Worm (Caenorhabditis elegans) whole organism, mixed stage, embryonic: ENCODE measurements around the gene F35H10.2.
A peak's percentile ranks its signal among the peaks of the same experiment; 100 is the strongest.

Experiments used
- M03D4.4 ChIP-seq: sonication (generic microtip); optimal IDR thresholded peaks from 2 replicates; lab custom pipeline; 2017; ENCODE audit warnings: mild to moderate bottlenecking, missing genetic modification characterization, missing compliant biosample characterization
- bed-3 ChIP-seq: fragments of 200-800 bp; sonication (Bioruptor generic); optimal IDR thresholded peaks from 3 replicates; lab custom pipeline; 2018; ENCODE audit warnings: mild to moderate bottlenecking, missing genetic modification characterization, moderate library complexity, missing compliant biosample characterization
- blmp-1 ChIP-seq: fragments of 150-350 bp; optimal IDR thresholded peaks from 2 replicates; lab custom pipeline; 2014; ENCODE audit warnings: missing biosample characterization, missing genetic modification characterization
- ceh-39 ChIP-seq: fragments of 150-350 bp; optimal IDR thresholded peaks from 2 replicates; lab custom pipeline; 2014; ENCODE audit warnings: missing biosample characterization, missing genetic modification characterization
- ceh-43 ChIP-seq: fragments of 200-800 bp; sonication (Bioruptor generic); optimal IDR thresholded peaks from 2 replicates; lab custom pipeline; 2018; ENCODE audit warnings: mild to moderate bottlenecking, missing genetic modification characterization, moderate library complexity, missing compliant biosample characterization
- ceh-83 ChIP-seq: fragments of 200-800 bp; sonication (Bioruptor generic); optimal IDR thresholded peaks from 2 replicates; lab custom pipeline; 2018; ENCODE audit warnings: mild to moderate bottlenecking, missing genetic modification characterization, missing compliant biosample characterization
- ces-1 ChIP-seq: fragments of 150-350 bp; optimal IDR thresholded peaks from 2 replicates; lab custom pipeline; 2014; ENCODE audit warnings: missing biosample characterization, missing genetic modification reagents, missing genetic modification characterization
- cnd-1 ChIP-seq: fragments of 200-800 bp; sonication (Bioruptor generic); optimal IDR thresholded peaks from 2 replicates; lab custom pipeline; 2018; ENCODE audit warnings: mild to moderate bottlenecking, missing genetic modification characterization, missing compliant biosample characterization
- drap-1 ChIP-seq: fragments of 200-800 bp; sonication (Bioruptor generic); optimal IDR thresholded peaks from 3 replicates; lab custom pipeline; 2018; ENCODE audit warnings: mild to moderate bottlenecking, missing genetic modification characterization, missing compliant biosample characterization
- elt-1 ChIP-seq: sonication (generic microtip); optimal IDR thresholded peaks from 2 replicates; lab custom pipeline; 2017; ENCODE audit warnings: missing genetic modification characterization, mild to moderate bottlenecking, missing compliant biosample characterization, antibody characterized with exemption, moderate library complexity, borderline replicate concordance; ENCODE audit not compliant: insufficient read depth
- elt-3 ChIP-seq: fragments of 150-350 bp; optimal IDR thresholded peaks from 2 replicates; lab custom pipeline; 2014; ENCODE audit warnings: missing biosample characterization, missing genetic modification characterization
- flh-1 ChIP-seq: fragments of 200-800 bp; sonication (Bioruptor generic); optimal IDR thresholded peaks from 2 replicates; lab custom pipeline; 2018; ENCODE audit warnings: mild to moderate bottlenecking, missing genetic modification characterization, moderate library complexity, missing compliant biosample characterization
- ham-2 ChIP-seq: fragments of 200-800 bp; sonication (Bioruptor generic); optimal IDR thresholded peaks from 2 replicates; lab custom pipeline; 2018; ENCODE audit warnings: mild to moderate bottlenecking, missing genetic modification characterization, missing compliant biosample characterization
- hlh-1 ChIP-seq: fragments of 150-350 bp; optimal IDR thresholded peaks from 2 replicates; lab custom pipeline; 2014; ENCODE audit warnings: missing biosample characterization, missing genetic modification reagents, missing genetic modification characterization
- lin-13 ChIP-seq: fragments of 150-350 bp; optimal IDR thresholded peaks from 2 replicates; lab custom pipeline; 2014; ENCODE audit warnings: missing biosample characterization, missing genetic modification characterization
- lin-32 ChIP-seq: fragments of 200-800 bp; sonication (Bioruptor generic); optimal IDR thresholded peaks from 2 replicates; lab custom pipeline; 2018; ENCODE audit warnings: mild to moderate bottlenecking, missing genetic modification characterization, missing compliant biosample characterization
- lsy-2 ChIP-seq: fragments of 150-350 bp; optimal IDR thresholded peaks from 2 replicates; lab custom pipeline; 2014; ENCODE audit warnings: missing biosample characterization, missing genetic modification characterization
- mab-5 ChIP-seq: fragments of 150-350 bp; optimal IDR thresholded peaks from 2 replicates; lab custom pipeline; 2014; ENCODE audit warnings: missing biosample characterization, missing genetic modification characterization
- mep-1 ChIP-seq: fragments of 150-350 bp; optimal IDR thresholded peaks from 2 replicates; lab custom pipeline; 2017; ENCODE audit warnings: missing biosample characterization, missing genetic modification reagents, missing genetic modification characterization, inconsistent platforms
- mls-2 ChIP-seq: sonication (generic microtip); optimal IDR thresholded peaks from 2 replicates; lab custom pipeline; 2016; ENCODE audit warnings: mild to moderate bottlenecking, missing genetic modification characterization, moderate library complexity, missing compliant biosample characterization
- nhr-12 ChIP-seq: fragments of 150-350 bp; optimal IDR thresholded peaks from 2 replicates; lab custom pipeline; 2014; ENCODE audit warnings: missing biosample characterization, missing genetic modification characterization
- nhr-2 ChIP-seq: fragments of 150-350 bp; optimal IDR thresholded peaks from 2 replicates; lab custom pipeline; 2014; ENCODE audit warnings: missing biosample characterization, missing genetic modification characterization
- nhr-237 ChIP-seq: fragments of 150-350 bp; optimal IDR thresholded peaks from 2 replicates; lab custom pipeline; 2014; ENCODE audit warnings: missing biosample characterization, missing genetic modification characterization
- nhr-28 ChIP-seq: fragments of 150-350 bp; optimal IDR thresholded peaks from 2 replicates; lab custom pipeline; 2014; ENCODE audit warnings: missing biosample characterization, missing genetic modification characterization
- nhr-76 ChIP-seq: sonication (generic microtip); optimal IDR thresholded peaks from 2 replicates; lab custom pipeline; 2017; ENCODE audit warnings: missing biosample characterization, missing genetic modification characterization
- pha-4 ChIP-seq: fragments of 150-350 bp; optimal IDR thresholded peaks from 2 replicates; lab custom pipeline; 2018; ENCODE audit warnings: missing biosample characterization, missing genetic modification reagents, missing genetic modification characterization
- sem-2 ChIP-seq: fragments of 200-800 bp; sonication (Bioruptor generic); optimal IDR thresholded peaks from 2 replicates; lab custom pipeline; 2018; ENCODE audit warnings: mild to moderate bottlenecking, missing genetic modification characterization, missing compliant biosample characterization
- snpc-4 ChIP-seq: fragments of 150-350 bp; optimal IDR thresholded peaks from 2 replicates; lab custom pipeline; 2014; ENCODE audit warnings: missing biosample characterization, missing genetic modification characterization
- sptf-1 ChIP-seq: sonication (generic microtip); optimal IDR thresholded peaks from 2 replicates; lab custom pipeline; 2017; ENCODE audit warnings: mild to moderate bottlenecking, missing genetic modification characterization, moderate library complexity, missing compliant biosample characterization
- tbx-8 ChIP-seq: fragments of 200-800 bp; sonication (Bioruptor generic); optimal IDR thresholded peaks from 2 replicates; lab custom pipeline; 2018; ENCODE audit warnings: mild to moderate bottlenecking, missing genetic modification characterization, moderate library complexity, missing compliant biosample characterization
- unc-120 ChIP-seq: sonication (generic microtip); optimal IDR thresholded peaks from 2 replicates; lab custom pipeline; 2017; ENCODE audit warnings: missing genetic modification characterization, missing compliant biosample characterization; ENCODE audit not compliant: poor library complexity, severe bottlenecking
- unc-39 ChIP-seq: fragments of 150-350 bp; optimal IDR thresholded peaks from 2 replicates; lab custom pipeline; 2014; ENCODE audit warnings: missing biosample characterization, missing genetic modification characterization
- unc-62 ChIP-seq: fragments of 150-350 bp; optimal IDR thresholded peaks from 2 replicates; lab custom pipeline; 2014; ENCODE audit warnings: missing biosample characterization, missing genetic modification reagents, missing genetic modification characterization
- zip-8 ChIP-seq: fragments of 150-350 bp; optimal IDR thresholded peaks from 2 replicates; lab custom pipeline; 2014; ENCODE audit warnings: missing biosample characterization, missing genetic modification characterization
- ztf-11 ChIP-seq: fragments of 150-350 bp; optimal IDR thresholded peaks from 2 replicates; lab custom pipeline; 2014; ENCODE audit warnings: missing biosample characterization, missing genetic modification characterization

Gene F35H10.2

ce11 chrIV:8289505-8289579, 39.7 kb upstream of the F35H10.2 start, which contains the start of gene nucl-1:
TSS of gene nucl-1 (minus strand) at chrIV:8289530.
- TF ChIP-seq hlh-1 (tag; lab: Kevin White, UChicago) (no peak), cnd-1 (tag; lab: Kevin White, UChicago) (no peak)

DNA sequence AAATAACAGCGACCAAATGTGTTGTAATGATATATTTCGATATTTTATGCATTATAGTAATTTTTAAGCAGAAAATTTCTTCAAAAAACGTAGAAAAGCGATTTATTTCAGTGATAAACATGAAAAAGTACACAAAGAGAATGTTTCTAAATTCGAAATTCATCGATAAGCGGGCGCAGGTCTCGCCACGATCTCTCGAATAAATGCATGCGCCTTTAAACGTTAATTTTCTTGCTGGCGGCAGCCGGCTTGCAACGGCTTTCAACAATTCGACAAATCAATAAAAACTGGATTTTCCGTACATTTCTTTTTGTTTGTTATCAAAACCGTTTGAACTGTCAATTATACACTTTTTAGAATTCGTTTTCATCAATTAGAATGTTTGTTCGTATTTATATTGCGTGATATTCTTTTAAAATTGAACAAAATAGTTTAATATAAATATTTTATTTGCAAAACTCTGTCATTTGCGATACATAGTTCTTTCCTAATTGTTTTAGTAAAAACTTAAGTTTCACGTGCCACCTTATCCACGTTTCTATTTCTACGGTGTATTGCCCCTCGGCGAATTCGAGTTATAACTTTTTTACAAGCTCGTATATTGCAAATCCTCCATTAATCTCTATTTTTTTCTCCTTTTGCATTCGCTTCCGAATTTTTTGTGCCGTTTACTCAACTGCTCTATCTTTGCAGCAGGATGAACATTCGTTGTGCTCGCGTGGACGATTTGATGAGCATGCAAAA, 39.3 kb upstream of the F35H10.2 start, which contains the start of gene daf-31:
TSS of gene daf-31 (plus strand) at position 694 of the 744 bp plus-strand sequence.
- peak; percentile 54 for TF ChIP-seq pha-4 (tag; lab: Kevin White, UChicago)
- no peak for TF ChIP-seq mls-2 (tag; lab: Kevin White, UChicago)
- TF ChIP-seq sem-2 = no peak
- no peak for TF ChIP-seq ces-1
- TF ChIP-seq cnd-1 (tag; lab: Kevin White, UChicago) = no peak
- TF ChIP-seq unc-62 = no peak
- TF ChIP-seq ham-2 (GFP tag; lab: Kevin White, UChicago) = peak; percentile 89
- no peak for TF ChIP-seq lin-32
- TF ChIP-seq unc-120 (tag; lab: Kevin White, UChicago) = no peak
- TF ChIP-seq ceh-83 (GFP tag; lab: Kevin White, UChicago) = no peak
- peak; percentile 72 for TF ChIP-seq ceh-39 (tag; lab: Kevin White, UChicago)
- no peak for TF ChIP-seq elt-3 (tag; lab: Kevin White, UChicago)
- no peak for TF ChIP-seq M03D4.4 (tag; lab: Kevin White, UChicago)
- peak; percentile 34 for TF ChIP-seq lsy-2 (tag; lab: Kevin White, UChicago)
- TF ChIP-seq ceh-43 (GFP tag; lab: Kevin White, UChicago) = no peak
- no peak for TF ChIP-seq unc-39 (tag; lab: Kevin White, UChicago)
- TF ChIP-seq elt-1 (tag; lab: Kevin White, UChicago) = no peak
- no peak for TF ChIP-seq snpc-4 (tag; lab: Kevin White, UChicago)
- TF ChIP-seq bed-3 (GFP tag; lab: Kevin White, UChicago) = no peak
- TF ChIP-seq nhr-12 (tag; lab: Kevin White, UChicago) = no peak
- TF ChIP-seq hlh-1 (tag; lab: Kevin White, UChicago) = peak; percentile 11
- no peak for TF ChIP-seq mab-5 (tag; lab: Kevin White, UChicago)
- TF ChIP-seq tbx-8 = no peak
- TF ChIP-seq nhr-76 (tag; lab: Kevin White, UChicago) = no peak
- peak; percentile 45 for TF ChIP-seq lin-13
- TF ChIP-seq nhr-28 (tag; lab: Kevin White, UChicago) = no peak
- TF ChIP-seq drap-1 (GFP tag; lab: Kevin White, UChicago) = no peak
- peak; percentile 47 for TF ChIP-seq mep-1
- TF ChIP-seq zip-8 = no peak
- no peak for TF ChIP-seq flh-1 (GFP tag; lab: Kevin White, UChicago)
- no peak for TF ChIP-seq ztf-11
- TF ChIP-seq nhr-237 = no peak
- TF ChIP-seq sptf-1 (tag; lab: Kevin White, UChicago) = no peak
- no peak for TF ChIP-seq blmp-1
- no peak for TF ChIP-seq nhr-2

DNA sequence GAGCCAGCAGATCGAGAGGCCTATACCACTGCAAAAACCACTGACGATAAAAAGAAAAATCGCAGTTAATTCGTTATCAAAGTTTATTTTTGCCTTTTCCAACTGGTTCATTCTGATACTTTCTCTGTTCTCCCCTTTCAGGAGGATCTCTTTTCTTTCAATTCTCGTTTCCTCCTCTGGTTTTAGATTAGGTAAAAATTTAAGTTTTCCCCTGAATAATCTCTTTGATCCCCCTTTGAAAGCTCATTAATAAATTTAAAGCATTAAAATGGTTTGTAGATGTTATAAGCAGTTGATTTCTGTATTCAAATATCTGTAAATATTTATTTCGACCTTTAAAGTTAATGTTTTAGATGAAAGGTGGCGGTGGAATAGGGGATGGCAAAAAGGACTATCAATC, 37.8 kb upstream of the F35H10.2 start, which contains the start of gene K07H8.2:
TSS of gene K07H8.2 (plus strand) at position 301 of the 400 bp plus-strand sequence.
- no peak for TF ChIP-seq nhr-2
- TF ChIP-seq lsy-2 (tag; lab: Kevin White, UChicago) = no peak
- no peak for TF ChIP-seq unc-120 (tag; lab: Kevin White, UChicago)
- TF ChIP-seq ham-2 (GFP tag; lab: Kevin White, UChicago) = no peak
- TF ChIP-seq unc-62 = no peak
- TF ChIP-seq nhr-28 (tag; lab: Kevin White, UChicago) = no peak
- TF ChIP-seq mep-1 = no peak
- no peak for TF ChIP-seq lin-32
- no peak for TF ChIP-seq snpc-4 (tag; lab: Kevin White, UChicago)
- TF ChIP-seq unc-39 (tag; lab: Kevin White, UChicago) = no peak
- no peak for TF ChIP-seq nhr-12 (tag; lab: Kevin White, UChicago)
- no peak for TF ChIP-seq tbx-8
- no peak for TF ChIP-seq bed-3 (GFP tag; lab: Kevin White, UChicago)

DNA sequence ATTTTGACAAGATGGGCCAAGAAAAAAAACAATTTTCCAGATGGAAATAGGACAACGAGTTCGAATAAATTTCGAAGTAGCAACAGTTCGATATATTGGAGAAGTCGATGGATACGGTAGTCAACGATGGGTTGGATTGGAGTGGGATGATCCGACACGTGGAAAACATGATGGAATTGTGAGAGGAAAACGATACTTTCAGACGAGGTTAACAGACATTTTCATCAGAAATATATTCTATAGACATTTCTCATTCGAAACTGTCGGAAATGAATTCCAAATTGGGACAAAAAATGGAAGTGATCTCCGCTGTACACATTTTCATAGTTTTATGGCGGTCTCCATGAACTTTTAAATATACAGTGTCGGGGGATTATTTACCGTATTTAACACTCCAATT, 34.4 kb upstream of the F35H10.2 start, which contains the start of gene tbce-1:
TSS of gene tbce-1 (plus strand) at position 41 of the 400 bp plus-strand sequence.
- no peak for TF ChIP-seq lin-32
- TF ChIP-seq mls-2 (tag; lab: Kevin White, UChicago) = no peak
- no peak for TF ChIP-seq nhr-2
- TF ChIP-seq, all 35 proteins: peak for 0
